Fruit fly (Drosophila melanogaster) S2 (cell line): ENCODE results near the gene kibra.

ENCODE experiments used
- CG8478 ChIP-seq: fragments of >200 bp; optimal IDR thresholded peaks from 2 replicates; lab custom pipeline; 2018
- CTCF ChIP-seq, 2 experiments: fragments of >200 bp; optimal IDR thresholded peaks; 2 replicates each; lab custom pipeline; 2018

Gene kibra

DNA sequence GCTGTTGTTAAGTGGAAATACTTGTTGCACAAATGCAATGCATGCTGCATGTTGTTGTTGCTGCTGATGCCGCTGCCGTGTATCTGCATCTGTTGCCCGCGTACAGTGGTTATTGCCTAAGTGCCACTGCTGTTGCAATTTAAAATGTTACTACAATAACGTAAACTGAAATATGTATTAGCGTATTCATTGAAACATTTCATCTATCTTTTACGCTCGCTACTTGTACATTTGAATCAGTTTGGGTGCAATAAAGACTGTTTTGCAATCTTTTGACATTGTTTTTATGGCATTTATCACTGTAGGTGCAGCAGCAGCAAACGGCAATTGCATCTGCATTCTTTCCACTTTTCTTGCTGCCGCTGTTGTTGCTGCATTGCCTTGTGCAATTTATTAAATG lies 4.7 kb downstream of the kibra start:
- no peak for TF ChIP-seq CG8478
- no peak for TF ChIP-seq CTCF (optimal IDR thresholded peaks at IDR 0.05; lab: Kevin White, UChicago)

DNA sequence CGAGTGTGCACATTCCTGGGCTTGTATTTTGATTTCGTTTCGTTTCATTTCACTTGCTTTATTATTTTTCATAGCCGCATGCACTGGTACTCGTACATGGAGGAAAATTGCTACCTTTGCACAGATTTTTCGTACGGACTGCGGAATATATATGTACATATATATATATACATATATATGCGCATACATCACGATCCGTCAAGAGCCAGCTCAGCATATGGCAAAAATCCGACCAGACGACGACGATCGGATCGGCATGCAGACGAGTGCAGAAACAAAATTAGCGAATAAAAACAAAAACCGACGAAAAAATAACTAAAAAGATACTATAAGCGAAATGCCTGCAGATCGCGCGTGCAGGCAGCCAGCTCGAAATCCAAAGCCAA lies 6.4 kb downstream of the kibra start:
- no peak for TF ChIP-seq CTCF (optimal IDR thresholded peaks at IDR 0.05; lab: Kevin White, UChicago)

- TF ChIP-seq CTCF (optimal IDR thresholded peaks at IDR 0.05; lab: Kevin White, UChicago) (no peak), CG8478 (no peak)
Measured at dm6 chr3R:14717076-14717711, 6.9 kb downstream of the kibra start.

DNA sequence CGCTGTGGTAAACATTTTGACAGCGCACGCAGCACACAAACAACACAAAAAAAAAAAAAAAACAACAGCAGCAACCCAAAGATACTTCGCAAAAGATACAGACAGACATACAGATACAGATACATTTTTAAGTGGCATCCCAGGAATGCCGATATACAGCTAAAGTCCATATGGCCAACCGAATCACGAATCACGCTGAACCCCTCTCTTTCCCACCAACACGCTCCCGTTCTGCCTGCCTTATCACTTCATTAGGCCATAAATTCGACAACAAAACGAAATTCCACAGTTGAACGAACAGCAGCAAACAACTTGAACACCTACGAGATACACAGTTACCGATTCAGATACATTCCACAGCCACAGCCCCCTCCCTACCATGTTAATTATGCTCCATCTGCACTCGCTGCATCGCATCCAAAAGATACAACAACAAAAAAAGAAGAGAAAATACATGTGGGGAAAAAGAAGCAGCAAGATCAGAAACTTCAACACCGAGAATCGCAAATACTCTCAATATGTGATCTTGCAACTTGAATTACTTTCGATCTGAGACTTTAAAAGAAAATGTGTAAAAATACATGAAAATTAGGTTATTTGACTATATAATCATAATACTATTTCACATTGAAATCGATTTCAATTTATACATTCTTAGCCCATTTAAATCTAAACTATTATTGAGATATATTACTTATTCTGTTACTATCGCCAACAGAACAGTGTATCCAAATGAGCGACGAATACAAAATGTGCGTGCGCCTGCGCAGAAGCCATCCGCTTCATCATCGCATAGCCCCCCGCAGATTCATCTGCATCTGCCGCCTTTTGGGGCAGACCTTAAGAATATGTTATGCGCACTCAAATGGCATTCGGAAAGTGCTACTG lies 7.6 kb downstream of the kibra start:
- TF ChIP-seq CTCF (optimal IDR thresholded peaks at IDR 0.05; lab: Kevin White, UChicago) (no peak), CG8478 (no peak)

DNA sequence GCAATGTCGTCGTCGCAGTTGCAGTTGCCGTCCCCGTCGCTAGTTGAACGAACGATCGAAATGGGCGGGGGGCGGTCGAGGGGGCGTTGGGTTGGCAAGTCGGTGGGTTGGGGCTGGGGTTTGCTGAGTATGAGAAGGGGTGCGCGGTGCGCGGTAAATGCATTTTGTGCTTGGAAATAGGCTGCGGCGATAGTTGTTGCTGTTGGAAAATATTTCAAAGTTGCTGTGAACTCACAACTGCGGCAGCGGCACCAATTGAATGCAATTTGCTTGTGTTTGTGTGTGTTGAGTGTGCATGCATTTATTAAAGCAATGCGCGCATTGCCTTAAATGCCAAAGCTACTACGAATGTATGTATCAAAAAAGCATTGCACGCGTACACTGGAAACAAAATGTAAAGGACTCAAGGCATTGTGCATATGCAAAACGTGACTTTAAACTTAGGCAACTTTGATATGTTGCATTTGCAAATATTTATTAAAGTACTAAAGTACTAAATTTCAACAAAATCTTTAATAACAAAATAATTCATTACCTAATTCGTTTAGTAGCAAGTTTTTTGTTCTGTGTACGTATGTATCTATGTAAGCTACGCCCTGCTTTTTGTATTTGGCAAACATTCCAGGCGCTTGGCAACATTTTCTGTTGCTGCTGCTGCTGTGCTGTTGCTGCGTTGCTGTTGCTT lies 9.0 kb downstream of the kibra start:
- no peak for TF ChIP-seq CTCF (optimal IDR thresholded peaks at IDR 0.05; lab: Kevin White, UChicago)
- no peak for TF ChIP-seq CG8478

DNA sequence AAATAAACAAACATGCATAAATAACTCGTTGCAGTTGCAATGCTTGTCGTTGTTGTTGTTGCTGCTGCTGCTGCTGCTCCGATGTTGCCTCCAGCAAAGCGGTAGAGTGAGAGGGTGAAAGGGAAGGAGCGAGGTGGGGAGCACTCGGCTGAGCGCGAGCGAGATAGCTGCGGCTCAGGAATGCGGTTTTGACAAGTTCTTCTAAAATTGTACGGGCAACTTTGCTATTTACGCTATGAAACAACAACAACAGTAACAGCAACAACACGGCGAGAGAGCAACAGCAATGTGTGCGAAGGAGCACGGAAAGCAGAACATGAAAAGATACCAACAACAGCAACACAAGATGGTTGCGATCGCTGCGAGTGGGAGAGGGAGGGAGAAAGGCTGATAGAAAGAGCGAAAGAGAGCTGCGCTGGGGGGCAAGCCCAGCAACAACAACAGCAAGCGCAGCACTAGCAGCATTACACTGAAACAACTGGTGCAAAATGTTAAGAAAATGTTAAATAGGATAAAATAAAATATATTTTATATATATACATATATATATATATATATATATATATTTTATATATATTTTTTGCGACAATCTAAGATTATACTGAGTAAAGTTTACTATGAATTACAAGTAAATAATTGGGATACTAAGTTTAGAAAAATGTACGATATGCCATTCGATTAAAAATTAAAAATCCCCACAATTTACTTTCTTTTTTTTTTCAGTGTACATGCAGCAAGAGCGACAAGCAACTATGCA lies 9.7 kb downstream of the kibra start:
- TF ChIP-seq CG8478 (no peak), CTCF (optimal IDR thresholded peaks at IDR 0.05; lab: Kevin White, UChicago) (peak in 1 of 2 experiments; percentile 32)

DNA sequence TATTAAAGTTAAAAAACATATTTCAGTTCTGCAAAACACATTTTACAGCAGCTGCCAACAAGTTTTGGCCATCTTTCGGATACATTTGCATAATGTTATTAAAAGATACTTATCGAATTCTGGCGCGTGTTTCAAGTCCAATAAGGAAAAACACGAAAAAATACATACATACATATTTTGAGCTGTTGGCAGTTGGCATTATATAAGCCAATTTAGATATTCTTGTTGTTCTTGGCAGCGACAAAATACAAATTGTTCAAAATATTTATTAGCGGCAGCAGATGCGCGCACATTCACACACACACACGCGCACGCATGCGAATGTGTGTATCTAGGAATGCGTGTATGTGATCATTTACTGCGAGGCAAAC lies 10.3 kb downstream of the kibra start:
- TF ChIP-seq CG8478 (no peak), CTCF (optimal IDR thresholded peaks at IDR 0.05; lab: Kevin White, UChicago) (no peak)

DNA sequence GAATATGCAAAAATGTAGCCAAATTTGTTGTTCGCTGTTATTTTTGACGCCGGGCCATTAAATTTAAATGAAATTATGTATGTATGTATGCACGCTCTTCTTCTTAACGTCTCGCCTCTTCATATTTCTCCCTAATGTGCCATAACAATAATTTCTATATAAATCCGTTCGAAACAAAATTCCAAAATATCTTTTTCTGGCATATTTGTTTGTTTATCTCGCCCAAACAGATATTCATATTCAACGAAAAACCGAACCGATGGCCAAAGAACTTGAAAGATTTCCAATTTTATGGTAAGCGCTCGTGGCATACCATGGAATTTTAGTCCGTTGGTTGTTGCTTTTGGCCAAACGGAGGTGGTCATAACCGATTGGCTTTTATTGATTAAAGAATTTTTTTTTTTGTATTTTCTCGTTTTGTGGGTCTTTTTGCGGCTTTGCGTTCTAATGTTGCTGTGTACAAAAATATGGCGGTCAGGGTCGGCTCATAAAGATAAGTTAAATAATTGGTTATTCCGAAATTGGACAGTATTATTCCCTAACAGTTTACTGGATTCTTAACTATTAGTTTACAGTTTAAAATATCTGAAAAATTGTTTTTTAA lies 10.8 kb downstream of the kibra start:
- TF ChIP-seq CTCF (optimal IDR thresholded peaks at IDR 0.05; lab: Kevin White, UChicago) (no peak), CG8478 (no peak)

DNA sequence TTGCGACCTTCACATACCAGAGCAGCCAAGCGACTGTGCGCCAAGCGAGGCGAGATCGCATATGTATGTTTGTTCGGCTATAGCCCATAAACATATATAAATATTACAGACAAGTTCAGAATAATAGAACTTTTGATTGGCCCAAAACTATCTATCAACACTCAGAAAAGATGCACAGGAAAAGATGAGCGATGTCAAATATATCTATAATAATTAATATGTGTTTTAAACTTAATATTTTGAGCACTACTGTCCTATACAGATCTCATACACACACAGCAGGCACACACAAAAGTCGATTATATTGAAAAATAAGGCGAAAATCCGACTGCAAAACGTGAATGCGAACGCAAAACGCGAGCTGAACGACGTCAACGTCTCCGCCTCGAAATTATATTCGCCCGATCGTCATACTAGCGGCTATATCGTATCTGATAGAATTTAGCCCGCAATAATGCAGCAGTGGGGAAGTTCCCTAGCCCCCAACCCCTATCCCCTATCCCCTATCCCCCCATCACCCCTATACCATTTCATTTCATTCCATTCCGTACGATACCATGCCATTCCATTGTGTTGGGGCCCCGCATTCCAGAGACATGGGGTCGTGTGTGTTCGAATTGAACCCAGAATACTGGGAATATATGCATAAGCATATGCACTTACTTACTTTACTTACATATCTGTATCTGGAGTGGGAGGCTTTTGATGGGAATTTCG lies 12.5 kb downstream of the kibra start:
- TF ChIP-seq CG8478 (no peak), CTCF (optimal IDR thresholded peaks at IDR 0.05; lab: Kevin White, UChicago) (no peak)

dm6 chr3R:14710673-14711072 lies 13.4 kb downstream of the kibra start:
- TF ChIP-seq CTCF (optimal IDR thresholded peaks at IDR 0.05; lab: Kevin White, UChicago) (no peak), CG8478 (no peak)

DNA sequence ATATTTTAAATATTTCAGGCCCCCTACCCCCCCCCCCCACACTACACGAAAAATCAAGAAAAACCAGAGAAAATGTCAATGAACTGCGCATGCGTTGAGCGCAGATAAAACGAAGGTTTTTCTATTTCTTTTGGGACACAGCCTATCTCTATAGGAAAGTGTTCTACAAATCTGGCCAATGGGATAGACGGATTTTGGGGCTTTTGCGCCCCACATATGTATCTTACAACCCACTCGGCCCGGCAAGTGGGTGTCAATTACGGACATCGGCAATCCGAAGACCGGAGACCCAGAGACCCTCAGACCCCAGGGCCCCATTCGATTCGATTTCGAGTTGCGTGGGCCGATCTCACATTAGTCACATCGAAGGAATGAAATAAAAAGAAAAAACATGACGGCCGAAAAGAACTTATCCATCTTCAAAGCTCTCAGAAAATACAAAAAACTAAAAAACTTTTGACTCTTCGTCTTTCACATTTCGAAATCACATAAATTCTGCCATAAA lies 14.5 kb downstream of the kibra start:
- no peak for TF ChIP-seq CG8478

- no peak for TF ChIP-seq CG8478
- no peak for TF ChIP-seq CTCF (optimal IDR thresholded peaks at IDR 0.05; lab: Kevin White, UChicago)
Measured at dm6 chr3R:14708948-14709385, 15.1 kb downstream of the kibra start.

DNA sequence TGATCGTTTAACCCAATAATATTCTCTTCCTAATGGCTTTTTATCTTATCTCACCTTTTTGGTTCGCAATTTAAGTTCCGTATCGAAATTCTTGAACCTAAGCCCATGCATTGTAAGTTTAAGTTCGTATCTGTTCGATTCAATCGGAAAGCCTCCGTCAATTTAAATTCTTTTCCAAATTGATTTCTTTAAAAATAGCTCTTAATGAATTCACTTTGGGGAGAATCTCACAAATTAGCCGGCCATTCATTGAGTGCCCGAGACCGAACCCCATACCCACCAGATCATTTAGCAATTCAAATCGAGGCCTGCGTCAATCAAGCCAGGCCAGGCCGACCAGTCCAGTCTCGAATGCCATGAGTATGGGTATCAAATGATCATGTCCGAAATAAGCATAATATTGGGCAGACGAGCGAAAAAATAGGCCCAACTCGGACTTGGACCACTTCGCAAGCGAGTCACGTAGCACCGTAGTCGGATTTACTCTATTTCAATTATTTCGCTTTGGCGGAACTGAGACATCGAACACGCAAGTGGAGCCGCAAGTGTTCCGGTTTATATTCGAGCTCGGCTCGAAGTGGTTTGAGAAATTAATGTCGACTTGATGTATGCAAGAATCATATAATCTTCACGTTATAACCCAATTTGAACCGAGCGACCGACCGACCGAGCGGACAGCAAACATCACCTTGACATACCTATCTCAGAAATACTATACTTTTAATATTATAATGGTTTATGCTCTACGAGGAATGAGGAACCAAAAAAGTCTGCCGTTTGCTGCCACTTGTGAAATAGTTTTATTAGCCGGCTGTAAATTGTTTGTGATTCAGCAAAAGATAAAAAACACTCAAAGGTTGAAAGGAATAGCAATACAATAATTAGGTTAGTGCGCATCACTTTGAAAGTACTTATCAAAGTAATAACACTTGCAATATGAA lies 16.1 kb downstream of the kibra start:
- TF ChIP-seq CG8478 (no peak), CTCF (optimal IDR thresholded peaks at IDR 0.05; lab: Kevin White, UChicago) (no peak)
